Fruit fly (Drosophila melanogaster) whole organism, larva: ENCODE measurements around the gene CG32187.

ENCODE experiments used
- noc ChIP-seq: fragments of 200-800 bp; sonication (Bioruptor generic); optimal IDR thresholded peaks from 3 replicates; lab custom pipeline; 2019; ENCODE audit warnings: missing biosample characterization, mild to moderate bottlenecking, missing genetic modification characterization, moderate library complexity

The CG32187 gene

DNA sequence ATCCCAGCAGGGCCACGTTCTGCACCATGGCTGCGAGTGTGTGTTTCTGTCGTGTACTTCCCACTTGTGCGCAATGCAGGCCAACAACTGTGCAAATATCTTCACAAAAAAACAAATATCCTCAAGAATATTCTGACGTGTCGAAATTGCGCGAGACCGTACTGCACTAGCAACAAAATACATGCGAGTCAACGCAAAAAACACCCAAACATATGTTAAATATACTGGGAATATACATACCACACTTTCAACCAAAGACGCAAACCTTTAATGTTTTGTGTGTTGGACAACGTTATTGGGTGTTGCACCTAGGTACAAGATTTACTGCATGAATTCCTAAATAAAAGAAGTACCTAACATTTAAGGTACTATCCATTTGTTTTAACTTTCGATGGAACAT, 4.1 kb downstream of the CG32187 start, which contains the start of gene NUCB1:
Gene NUCB1 (minus strand): TSS at position 173 of the 400 bp plus-strand sequence.
- no peak for TF ChIP-seq noc (tag; lab: Kevin White, UChicago)

- TF ChIP-seq noc (tag; lab: Kevin White, UChicago), result no peak
Observed at dm6 chr3L:17797494-17797893, 8.7 kb downstream of the CG32187 start, which contains the start of gene CG42816. Gene CG42816, minus strand, starts transcription at chr3L:17797594.

DNA sequence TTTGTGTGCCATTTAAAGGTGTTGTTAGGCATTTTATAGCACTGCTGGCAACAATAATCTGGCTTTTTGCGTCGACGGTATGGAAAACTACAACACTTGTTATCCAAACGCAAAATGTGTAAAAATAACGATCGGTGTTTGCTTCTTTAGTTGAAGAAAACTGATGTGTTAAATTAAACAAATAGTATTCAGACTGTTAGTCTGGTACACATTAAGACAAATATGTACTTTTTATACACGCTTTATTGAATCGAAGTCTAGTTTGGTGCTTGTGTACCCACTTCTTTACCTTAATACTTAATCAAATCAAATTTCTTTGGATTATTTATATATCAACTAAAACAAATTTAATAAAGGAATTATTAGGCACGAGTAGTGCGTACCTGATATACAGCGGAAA, 14.7 kb downstream of the CG32187 start:
- no peak for TF ChIP-seq noc (tag; lab: Kevin White, UChicago)

DNA sequence AAGACGTTTGTCGTGTGGAACGTTAAGA, 14.9 kb downstream of the CG32187 start, which contains the start of gene CG42815:
Gene CG42815 (minus strand): TSS at position 20 of the 28 bp plus-strand sequence.
- TF ChIP-seq noc (tag; lab: Kevin White, UChicago), result no peak

DNA sequence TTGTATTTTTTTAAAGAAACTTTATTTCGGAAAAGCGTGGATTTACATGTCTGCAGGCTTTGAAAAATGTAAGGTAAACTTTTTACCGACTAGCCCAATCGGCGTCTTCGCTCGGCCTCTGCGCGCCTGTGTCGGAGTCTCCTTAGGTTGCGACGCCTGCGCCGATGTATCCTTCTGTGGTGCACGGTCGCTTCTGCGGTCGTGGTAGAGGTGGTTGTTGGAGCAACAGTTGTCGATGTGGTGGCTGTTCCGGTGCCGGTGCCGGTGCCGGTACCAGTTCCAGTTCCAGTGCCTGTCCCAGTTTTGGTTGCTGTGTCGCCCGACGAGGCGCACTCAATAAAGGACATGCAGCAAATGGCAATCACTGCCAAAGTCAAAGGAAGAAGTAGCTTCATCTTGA, 15.1 kb downstream of the CG32187 start:
- TF ChIP-seq noc (tag; lab: Kevin White, UChicago), result no peak

dm6 chr3L:17763987-17764386, 42.2 kb downstream of the CG32187 start, which contains the start of the genes Adgf-A and Adgf-A2:
Gene Adgf-A, minus strand, starts transcription at chr3L:17764158.
Gene Adgf-A2, minus strand, starts transcription at chr3L:17764158.
- TF ChIP-seq noc (tag; lab: Kevin White, UChicago), result no peak

dm6 chr3L:17759072-17759747, 47.0 kb downstream of the CG32187 start, which contains the start of gene CG32181:
Gene CG32181, plus strand, starts transcription at chr3L:17759697.
- TF ChIP-seq noc (tag; lab: Kevin White, UChicago), result no peak

dm6 chr3L:17758084-17758211, 48.2 kb downstream of the CG32187 start, which contains the start of gene CG32182:
Gene CG32182, plus strand, starts transcription at chr3L:17758112.
- TF ChIP-seq noc (tag; lab: Kevin White, UChicago), result no peak

- no peak for TF ChIP-seq noc (tag; lab: Kevin White, UChicago)
Observed at dm6 chr3L:17757156-17758083, 48.7 kb downstream of the CG32187 start.
